Fruit fly (Drosophila melanogaster) whole organism, embryonic: ENCODE data around the gene SP555.

Experiments
- Atf6 ChIP-seq: fragments of 200-800 bp; sonication (Bioruptor generic); IDR thresholded peaks from 2 replicates; pipeline ENCODE4 v1.3.6; 2022; ENCODE audit warnings: missing biosample characterization, missing genetic modification characterization
- BtbVII ChIP-seq: fragments of 200-800 bp; sonication (Bioruptor generic); optimal IDR thresholded peaks from 3 replicates; lab custom pipeline; 2017; ENCODE audit warnings: missing biosample characterization, mild to moderate bottlenecking, missing genetic modification characterization
- CG10147 ChIP-seq: fragments of 200-800 bp; sonication (Bioruptor generic); optimal IDR thresholded peaks from 2 replicates; lab custom pipeline; 2019; ENCODE audit warnings: missing biosample characterization, mild to moderate bottlenecking, missing genetic modification characterization, moderate library complexity
- CG11085 ChIP-seq: fragments of 200-800 bp; sonication (Bioruptor generic); IDR thresholded peaks from 2 replicates; pipeline ENCODE4 v1.3.6; 2022; ENCODE audit warnings: missing biosample characterization, missing genetic modification characterization
- CG11560 ChIP-seq: fragments of 200-800 bp; sonication (Bioruptor generic); IDR thresholded peaks from 3 replicates; pipeline ENCODE4 v1.3.6; 2022; ENCODE audit warnings: missing biosample characterization, missing genetic modification characterization
- CG12659 ChIP-seq: fragments of 200-800 bp; sonication (Bioruptor generic); optimal IDR thresholded peaks from 3 replicates; lab custom pipeline; 2017; ENCODE audit warnings: mild to moderate bottlenecking, missing biosample characterization, missing genetic modification reagents, missing genetic modification characterization
- CG12942 ChIP-seq: fragments of 200-800 bp; sonication (Bioruptor generic); optimal IDR thresholded peaks from 3 replicates; lab custom pipeline; 2016; ENCODE audit warnings: missing biosample characterization, missing genetic modification characterization
- CG13894 ChIP-seq: fragments of 200-800 bp; sonication (Bioruptor generic); optimal IDR thresholded peaks from 3 replicates; lab custom pipeline; 2018; ENCODE audit warnings: missing biosample characterization, mild to moderate bottlenecking, missing genetic modification characterization, moderate library complexity
- CG16863 ChIP-seq: fragments of 200-800 bp; sonication (Bioruptor generic); optimal IDR thresholded peaks from 3 replicates; lab custom pipeline; 2016; ENCODE audit warnings: missing biosample characterization, missing genetic modification characterization
- CG2202 ChIP-seq: fragments of 200-800 bp; sonication (Bioruptor generic); optimal IDR thresholded peaks from 2 replicates; lab custom pipeline; 2018; ENCODE audit warnings: missing biosample characterization, mild to moderate bottlenecking, missing genetic modification characterization
- CG30431 ChIP-seq: fragments of 200-800 bp; sonication (Bioruptor generic); optimal IDR thresholded peaks from 2 replicates; lab custom pipeline; 2017; ENCODE audit warnings: missing biosample characterization, missing genetic modification characterization
- CG33557 ChIP-seq: fragments of 200-800 bp; sonication (Bioruptor generic); optimal IDR thresholded peaks from 2 replicates; lab custom pipeline; 2019; ENCODE audit warnings: missing biosample characterization, mild to moderate bottlenecking, missing genetic modification characterization, moderate library complexity
- CG34224 ChIP-seq: fragments of 200-800 bp; sonication (Bioruptor generic); IDR thresholded peaks from 3 replicates; pipeline ENCODE4 v1.3.6; 2022; ENCODE audit warnings: missing biosample characterization, missing genetic modification characterization; ENCODE audit not compliant: partially characterized antibody
- CG43689 ChIP-seq: fragments of 200-800 bp; sonication (Bioruptor generic); IDR thresholded peaks from 2 replicates; pipeline ENCODE4 v1.3.6; 2022; ENCODE audit warnings: missing biosample characterization, missing genetic modification characterization
- CG4404 ChIP-seq: fragments of 200-800 bp; sonication (Bioruptor generic); IDR thresholded peaks from 2 replicates; pipeline ENCODE4 v1.3.6; 2022; ENCODE audit warnings: missing biosample characterization, missing genetic modification characterization
- CG6175 ChIP-seq: fragments of 200-800 bp; sonication (Bioruptor generic); IDR thresholded peaks from 3 replicates; pipeline ENCODE4 v1.3.6; 2022; ENCODE audit warnings: missing biosample characterization, missing genetic modification characterization
- CG7987 ChIP-seq: fragments of 200-800 bp; sonication (Bioruptor generic); optimal IDR thresholded peaks from 2 replicates; lab custom pipeline; 2018; ENCODE audit warnings: missing biosample characterization, mild to moderate bottlenecking, missing genetic modification characterization, moderate library complexity
- CG9609 ChIP-seq: fragments of 200-800 bp; sonication (Bioruptor generic); optimal IDR thresholded peaks from 3 replicates; lab custom pipeline; 2016; ENCODE audit warnings: missing biosample characterization, missing genetic modification characterization
- CrebB ChIP-seq: fragments of 200-800 bp; sonication (Bioruptor generic); optimal IDR thresholded peaks from 3 replicates; lab custom pipeline; 2018; ENCODE audit warnings: missing biosample characterization, mild to moderate bottlenecking, missing genetic modification characterization
- D ChIP-seq, 2 experiments: fragments of 200-800 bp in 1 of 2; fragments of >200 bp in 1 of 2; sonication (Bioruptor generic) in 1 of 2; optimal IDR thresholded peaks; 2 replicates in 1 of 2; 3 replicates in 1 of 2; lab custom pipeline; 2017; ENCODE audit warnings: mild to moderate bottlenecking in 1 of 2, missing biosample characterization in 1 of 2, missing genetic modification characterization in 1 of 2, missing genetic modification reagents in 1 of 2
- Dbx ChIP-seq: fragments of 200-800 bp; sonication (Bioruptor generic); IDR thresholded peaks from 3 replicates; pipeline ENCODE4 v1.3.6; 2022; ENCODE audit warnings: missing biosample characterization, missing genetic modification characterization
- Doc2 ChIP-seq: fragments of 200-800 bp; sonication (Bioruptor generic); IDR thresholded peaks from 2 replicates; pipeline ENCODE4 v1.3.6; 2022; ENCODE audit warnings: missing biosample characterization, missing genetic modification characterization
- Elba2 ChIP-seq: fragments of 200-800 bp; sonication (Bioruptor generic); optimal IDR thresholded peaks from 3 replicates; lab custom pipeline; 2016; ENCODE audit warnings: missing biosample characterization, missing genetic modification characterization
- HLH4C ChIP-seq: fragments of 200-800 bp; sonication (Bioruptor generic); IDR thresholded peaks from 3 replicates; pipeline ENCODE4 v1.3.6; 2022; ENCODE audit warnings: missing biosample characterization, missing genetic modification characterization; ENCODE audit not compliant: partially characterized antibody
- Optix ChIP-seq: fragments of 200-800 bp; sonication (Bioruptor generic); IDR thresholded peaks from 3 replicates; pipeline ENCODE4 v1.3.6; 2022; ENCODE audit warnings: missing biosample characterization, missing genetic modification characterization
- Pdp1 ChIP-seq, 2 experiments: fragments of 200-800 bp; sonication (Bioruptor generic); optimal IDR thresholded peaks; 3 replicates each; lab custom pipeline; 2016; ENCODE audit warnings: missing biosample characterization in 2 of 2, missing genetic modification characterization in 2 of 2, mild to moderate bottlenecking in 1 of 2, moderate library complexity in 1 of 2
- ac ChIP-seq: fragments of 200-800 bp; sonication (Bioruptor generic); optimal IDR thresholded peaks from 3 replicates; lab custom pipeline; 2017; ENCODE audit warnings: missing biosample characterization, mild to moderate bottlenecking, missing genetic modification characterization
- aop ChIP-seq: fragments of 200-800 bp; sonication (Bioruptor generic); IDR thresholded peaks from 2 replicates; pipeline ENCODE4 v1.3.6; 2022; ENCODE audit warnings: missing biosample characterization, missing genetic modification characterization
- bcd ChIP-seq: fragments of 200-800 bp; sonication (Bioruptor generic); optimal IDR thresholded peaks from 2 replicates; lab custom pipeline; 2017; ENCODE audit warnings: missing biosample characterization, mild to moderate bottlenecking, missing genetic modification characterization
- chm ChIP-seq: fragments of 200-800 bp; sonication (Bioruptor generic); IDR thresholded peaks from 2 replicates; pipeline ENCODE4 v1.3.6; 2022; ENCODE audit warnings: missing biosample characterization, missing genetic modification characterization
- crc ChIP-seq: fragments of 200-800 bp; sonication (Bioruptor generic); optimal IDR thresholded peaks from 2 replicates; lab custom pipeline; 2016; ENCODE audit warnings: missing biosample characterization, missing genetic modification characterization
- dmrt11E ChIP-seq: fragments of 200-800 bp; sonication (Bioruptor generic); optimal IDR thresholded peaks from 3 replicates; lab custom pipeline; 2018; ENCODE audit warnings: missing biosample characterization, mild to moderate bottlenecking, missing genetic modification characterization, moderate library complexity
- ewg ChIP-seq: fragments of 200-800 bp; sonication (Bioruptor generic); optimal IDR thresholded peaks from 3 replicates; lab custom pipeline; 2017; ENCODE audit warnings: mild to moderate bottlenecking, missing biosample characterization, missing genetic modification reagents, missing genetic modification characterization
- gcm ChIP-seq: fragments of 200-800 bp; sonication (Bioruptor generic); optimal IDR thresholded peaks from 2 replicates; lab custom pipeline; 2019; ENCODE audit warnings: missing biosample characterization, mild to moderate bottlenecking, missing genetic modification characterization, moderate library complexity
- hb ChIP-seq: fragments of 200-800 bp; sonication (Bioruptor generic); IDR thresholded peaks from 3 replicates; pipeline ENCODE4 v1.3.6; 2022; ENCODE audit warnings: missing biosample characterization, missing genetic modification characterization; ENCODE audit not compliant: partially characterized antibody
- hbn ChIP-seq: fragments of 200-800 bp; sonication (Bioruptor generic); IDR thresholded peaks from 2 replicates; pipeline ENCODE4 v1.3.6; 2022; ENCODE audit warnings: missing biosample characterization, missing genetic modification characterization; ENCODE audit not compliant: partially characterized antibody
- inv ChIP-seq: fragments of 200-800 bp; sonication (Bioruptor generic); IDR thresholded peaks from 2 replicates; pipeline ENCODE4 v1.3.6; 2022; ENCODE audit warnings: missing biosample characterization, missing genetic modification characterization; ENCODE audit not compliant: partially characterized antibody
- jigr1 ChIP-seq: fragments of 200-800 bp; sonication (Bioruptor generic); IDR thresholded peaks from 3 replicates; pipeline ENCODE4 v1.3.6; 2022; ENCODE audit warnings: missing biosample characterization, missing genetic modification characterization
- jing ChIP-seq: fragments of 200-800 bp; sonication (Bioruptor generic); optimal IDR thresholded peaks from 2 replicates; lab custom pipeline; 2018; ENCODE audit warnings: missing biosample characterization, mild to moderate bottlenecking, missing genetic modification characterization
- kay ChIP-seq: fragments of 200-800 bp; sonication (Bioruptor generic); optimal IDR thresholded peaks from 2 replicates; lab custom pipeline; 2016; ENCODE audit warnings: missing biosample characterization, missing genetic modification characterization
- lmd ChIP-seq: fragments of 200-800 bp; sonication (Bioruptor generic); IDR thresholded peaks from 2 replicates; pipeline ENCODE4 v1.3.6; 2022; ENCODE audit warnings: missing biosample characterization, missing genetic modification characterization
- nom ChIP-seq: fragments of 200-800 bp; sonication (Bioruptor generic); optimal IDR thresholded peaks from 2 replicates; lab custom pipeline; 2017; ENCODE audit warnings: missing biosample characterization, missing genetic modification characterization, mild to moderate bottlenecking, moderate library complexity, missing genetic modification reagents
- onecut ChIP-seq: fragments of 200-800 bp; sonication (Bioruptor generic); IDR thresholded peaks from 2 replicates; pipeline ENCODE4 v1.3.6; 2022; ENCODE audit warnings: missing biosample characterization, missing genetic modification characterization
- row ChIP-seq: fragments of 200-800 bp; sonication (Bioruptor generic); IDR thresholded peaks from 3 replicates; pipeline ENCODE4 v1.3.6; 2022; ENCODE audit warnings: missing biosample characterization, missing genetic modification characterization
- trh ChIP-seq: fragments of 200-800 bp; sonication (Bioruptor generic); optimal IDR thresholded peaks from 2 replicates; lab custom pipeline; 2016; ENCODE audit warnings: missing biosample characterization, missing genetic modification characterization
- unc-4 ChIP-seq: fragments of 200-800 bp; sonication (Bioruptor generic); IDR thresholded peaks from 2 replicates; pipeline ENCODE4 v1.3.6; 2022; ENCODE audit warnings: missing biosample characterization, missing genetic modification characterization; ENCODE audit not compliant: partially characterized antibody
- usp ChIP-seq: fragments of >200 bp; optimal IDR thresholded peaks from 2 replicates; lab custom pipeline; 2017; ENCODE audit warnings: missing biosample characterization, missing genetic modification characterization
- vfl ChIP-seq: fragments of 200-800 bp; sonication (Bioruptor generic); optimal IDR thresholded peaks from 2 replicates; lab custom pipeline; 2016; ENCODE audit warnings: missing biosample characterization, missing genetic modification characterization
- zfh2 ChIP-seq: fragments of 200-800 bp; sonication (Bioruptor generic); optimal IDR thresholded peaks from 2 replicates; lab custom pipeline; 2016; ENCODE audit warnings: missing biosample characterization, missing genetic modification characterization

SP555 gene

dm6 chr2L:5060952-5061478 lies 23.5 kb downstream of the SP555 start (continued):
- TF ChIP-seq CG10147 (GFP tag; lab: Kevin White, UChicago) (peak; percentile 15), CG30431 (GFP tag; lab: Kevin White, UChicago) (no peak), CG11560 (tag; lab: Robert Waterston, UW) (peak; percentile 35; the same call in 1 of the 3 replicates), trh (GFP tag; lab: Kevin White, UChicago) (no peak), D (optimal IDR thresholded peaks at IDR 0.05; lab: Kevin White, UChicago) (no peak), D (GFP tag; optimal IDR thresholded peaks at IDR 0.05; lab: Kevin White, UChicago) (peak; percentile 32), kay (GFP tag; lab: Kevin White, UChicago) (peak; percentile 74), CG13894 (peak; percentile 59), Atf6 (GFP tag; lab: Robert Waterston, UW) (peak; percentile 80), hbn (no peak), CG34224 (GFP tag; lab: Robert Waterston, UW) (no peak), unc-4 (GFP tag; lab: Robert Waterston, UW) (no peak), onecut (peak; percentile 41; the same call in 1 of the 2 replicates), gcm (peak; percentile 34), ewg (GFP tag; lab: Kevin White, UChicago) (peak; percentile 48), CG4404 (no peak), Optix (GFP tag; lab: Robert Waterston, UW) (no peak), hb (no peak), dmrt11E (tag; lab: Kevin White, UChicago) (no peak), HLH4C (GFP tag; lab: Robert Waterston, UW) (no peak), row (GFP tag; lab: Robert Waterston, UW) (peak; percentile 80), vfl (GFP tag; lab: Kevin White, UChicago) (no peak), BtbVII (GFP tag; lab: Kevin White, UChicago) (peak; percentile 71), CG12659 (GFP tag; lab: Kevin White, UChicago) (peak; percentile 57), CG2202 (tag; lab: Kevin White, UChicago) (no peak), CG43689 (GFP tag; lab: Robert Waterston, UW) (0 out of 2 replicates have a peak, but pooled peaks have one; percentile 36), Pdp1 (GFP tag; optimal IDR thresholded peaks at IDR 0.05; lab: Kevin White, UChicago) (peak; percentile 59 to 85), CG7987 (GFP tag; lab: Kevin White, UChicago) (peak; percentile 45), CG9609 (peak; percentile 26), zfh2 (GFP tag; lab: Kevin White, UChicago) (peak; percentile 59), CG16863 (GFP tag; lab: Kevin White, UChicago) (no peak), bcd (GFP tag; lab: Kevin White, UChicago) (peak; percentile 60), CG12942 (GFP tag; lab: Kevin White, UChicago) (peak; percentile 33), Dbx (GFP tag; lab: Robert Waterston, UW) (peak; percentile 72), aop (GFP tag; lab: Robert Waterston, UW) (no peak), CG11085 (GFP tag; lab: Robert Waterston, UW) (0 out of 2 replicates have a peak, but pooled peaks have one; percentile 9), lmd (GFP tag; lab: Robert Waterston, UW) (peak; percentile 63; the same call in 1 of the 2 replicates), usp (no peak), inv (GFP tag; lab: Robert Waterston, UW) (no peak), crc (GFP tag; lab: Kevin White, UChicago) (peak; percentile 83), CrebB (tag; lab: Kevin White, UChicago) (peak; percentile 58), Doc2 (no peak), ac (GFP tag; lab: Kevin White, UChicago) (no peak), jing (GFP tag; lab: Kevin White, UChicago) (peak; percentile 31), chm (GFP tag; lab: Robert Waterston, UW) (no peak), CG33557 (GFP tag; lab: Kevin White, UChicago) (no peak), jigr1 (GFP tag; lab: Robert Waterston, UW) (no peak), CG6175 (GFP tag; lab: Robert Waterston, UW) (no peak), Elba2 (GFP tag; lab: Kevin White, UChicago) (no peak), nom (GFP tag; lab: Kevin White, UChicago) (no peak)
